Worm (Caenorhabditis elegans) whole organism, L1 larva: ENCODE measurements around the gene catp-6.

Source experiments
- C34B4.2 ChIP-seq: sonication (generic microtip); optimal IDR thresholded peaks from 2 replicates; lab custom pipeline; 2017; ENCODE audit warnings: mild to moderate bottlenecking, missing genetic modification characterization, missing compliant biosample characterization
- blmp-1 ChIP-seq: fragments of 150-350 bp; optimal IDR thresholded peaks from 2 replicates; lab custom pipeline; 2014; ENCODE audit warnings: missing biosample characterization, missing genetic modification characterization
- ceh-63 ChIP-seq: fragments of 200-800 bp; sonication (Bioruptor generic); optimal IDR thresholded peaks from 2 replicates; lab custom pipeline; 2018; ENCODE audit warnings: mild to moderate bottlenecking, missing genetic modification characterization, missing compliant biosample characterization
- ceh-8 ChIP-seq: fragments of 200-800 bp; sonication (Bioruptor generic); optimal IDR thresholded peaks from 2 replicates; lab custom pipeline; 2018; ENCODE audit warnings: mild to moderate bottlenecking, missing genetic modification characterization, moderate library complexity, missing compliant biosample characterization
- dpl-1 ChIP-seq, 3 experiments: fragments of 150-350 bp in 2 of 3; sonication (generic microtip) in 1 of 3; optimal IDR thresholded peaks; 2 replicates each; lab custom pipeline; 2014 to 2017; ENCODE audit warnings: missing biosample characterization in 3 of 3, missing genetic modification characterization in 3 of 3, missing genetic modification reagents in 3 of 3
- dsc-1 ChIP-seq: sonication (generic microtip); optimal IDR thresholded peaks from 2 replicates; lab custom pipeline; 2016; ENCODE audit warnings: mild to moderate bottlenecking, missing genetic modification characterization, missing compliant biosample characterization
- elt-2 ChIP-seq: sonication (generic microtip); optimal IDR thresholded peaks from 2 replicates; lab custom pipeline; 2016; ENCODE audit warnings: missing genetic modification characterization, mild to moderate bottlenecking, inconsistent platforms, missing compliant biosample characterization, missing genetic modification reagents
- elt-3 ChIP-seq, 6 experiments: fragments of 150-350 bp in 1 of 6; sonication (generic microtip); optimal IDR thresholded peaks; 2 replicates each; lab custom pipeline; 2017 to 2018; ENCODE audit warnings: missing biosample characterization in 6 of 6, missing genetic modification characterization in 6 of 6, inconsistent platforms in 1 of 6
- fkh-4 ChIP-seq: sonication (generic microtip); optimal IDR thresholded peaks from 2 replicates; lab custom pipeline; 2016; ENCODE audit warnings: missing compliant biosample characterization, missing genetic modification characterization, borderline replicate concordance
- lin-14 ChIP-seq: fragments of 200-800 bp; sonication (Bioruptor generic); optimal IDR thresholded peaks from 2 replicates; lab custom pipeline; 2018; ENCODE audit warnings: mild to moderate bottlenecking, missing genetic modification characterization, moderate library complexity, missing compliant biosample characterization
- lin-15B ChIP-seq: fragments of 150-350 bp; sonication (generic microtip); optimal IDR thresholded peaks from 3 replicates; lab custom pipeline; 2014; ENCODE audit warnings: missing biosample characterization, missing genetic modification characterization
- lin-35 ChIP-seq, 2 experiments: fragments of 150-350 bp; optimal IDR thresholded peaks; 2 replicates each; lab custom pipeline; 2014; ENCODE audit warnings: missing biosample characterization in 2 of 2, missing genetic modification characterization in 2 of 2, missing genetic modification reagents in 2 of 2
- lin-39 ChIP-seq: fragments of 150-350 bp; optimal IDR thresholded peaks from 2 replicates; lab custom pipeline; 2014; ENCODE audit warnings: missing biosample characterization, missing genetic modification reagents, missing genetic modification characterization
- lsy-2 ChIP-seq, 2 experiments: fragments of 150-350 bp; optimal IDR thresholded peaks; 2 replicates each; lab custom pipeline; 2014; ENCODE audit warnings: missing biosample characterization in 2 of 2, missing genetic modification characterization in 2 of 2
- mdl-1 ChIP-seq, 2 experiments: fragments of 150-350 bp; optimal IDR thresholded peaks; 2 replicates each; lab custom pipeline; 2014 to 2017; ENCODE audit warnings: missing biosample characterization in 2 of 2, missing genetic modification characterization in 2 of 2, inconsistent platforms in 1 of 2
- mef-2 ChIP-seq: fragments of 150-350 bp; optimal IDR thresholded peaks from 2 replicates; lab custom pipeline; 2014; ENCODE audit warnings: missing biosample characterization, missing genetic modification characterization
- mep-1 ChIP-seq: fragments of 150-350 bp; optimal IDR thresholded peaks from 2 replicates; lab custom pipeline; 2014; ENCODE audit warnings: missing biosample characterization, missing genetic modification characterization
- nhr-19 ChIP-seq: fragments of 200-800 bp; sonication (Bioruptor generic); conservative IDR thresholded peaks from 2 replicates; pipeline ENCODE4 v1.3.6; 2022; ENCODE audit warnings: missing genetic modification characterization, missing compliant biosample characterization
- nhr-20 ChIP-seq: sonication (generic microtip); optimal IDR thresholded peaks from 2 replicates; lab custom pipeline; 2016; ENCODE audit warnings: mild to moderate bottlenecking, missing genetic modification characterization, missing compliant biosample characterization
- nhr-28 ChIP-seq: fragments of 150-350 bp; optimal IDR thresholded peaks from 2 replicates; lab custom pipeline; 2014; ENCODE audit warnings: missing biosample characterization, missing genetic modification characterization
- nhr-71 ChIP-seq: sonication (generic microtip); optimal IDR thresholded peaks from 2 replicates; lab custom pipeline; 2016; ENCODE audit warnings: mild to moderate bottlenecking, missing genetic modification characterization, moderate library complexity, missing compliant biosample characterization
- nhr-77 ChIP-seq: fragments of 150-350 bp; optimal IDR thresholded peaks from 2 replicates; lab custom pipeline; 2014; ENCODE audit warnings: missing biosample characterization, missing genetic modification characterization
- nhr-85 ChIP-seq: sonication (generic microtip); peaks from one replicate; lab custom pipeline; 2016; ENCODE audit warnings: missing genetic modification characterization, inconsistent platforms, missing compliant biosample characterization
- pax-3 ChIP-seq: fragments of 200-800 bp; sonication (Bioruptor generic); optimal IDR thresholded peaks from 2 replicates; lab custom pipeline; 2018; ENCODE audit warnings: mild to moderate bottlenecking, missing genetic modification characterization, moderate library complexity, missing compliant biosample characterization
- pqm-1 ChIP-seq: sonication (generic microtip); optimal IDR thresholded peaks from 3 replicates; lab custom pipeline; 2017; ENCODE audit warnings: missing biosample characterization, missing genetic modification characterization
- sup-37 ChIP-seq: fragments of 200-800 bp; sonication (Bioruptor generic); optimal IDR thresholded peaks from 2 replicates; lab custom pipeline; 2018; ENCODE audit warnings: mild to moderate bottlenecking, missing genetic modification characterization, missing compliant biosample characterization
- tlp-1 ChIP-seq: fragments of 150-350 bp; optimal IDR thresholded peaks from 2 replicates; lab custom pipeline; 2014; ENCODE audit warnings: missing biosample characterization, missing genetic modification characterization
- unc-130 ChIP-seq: fragments of 150-350 bp; optimal IDR thresholded peaks from 2 replicates; lab custom pipeline; 2017; ENCODE audit warnings: missing biosample characterization, missing genetic modification characterization, inconsistent platforms
- unc-86 ChIP-seq: sonication (generic microtip); optimal IDR thresholded peaks from 2 replicates; lab custom pipeline; 2016; ENCODE audit warnings: missing genetic modification characterization, missing compliant biosample characterization
- zag-1 ChIP-seq: fragments of 150-350 bp; optimal IDR thresholded peaks from 2 replicates; lab custom pipeline; 2014; ENCODE audit warnings: missing biosample characterization, missing genetic modification characterization
- ztf-11 ChIP-seq, 2 experiments: sonication (generic microtip); optimal IDR thresholded peaks; 2 replicates each; lab custom pipeline; 2016 to 2017; ENCODE audit warnings: missing genetic modification characterization in 2 of 2, missing biosample characterization in 1 of 2, missing compliant biosample characterization in 1 of 2

The catp-6 gene

DNA sequence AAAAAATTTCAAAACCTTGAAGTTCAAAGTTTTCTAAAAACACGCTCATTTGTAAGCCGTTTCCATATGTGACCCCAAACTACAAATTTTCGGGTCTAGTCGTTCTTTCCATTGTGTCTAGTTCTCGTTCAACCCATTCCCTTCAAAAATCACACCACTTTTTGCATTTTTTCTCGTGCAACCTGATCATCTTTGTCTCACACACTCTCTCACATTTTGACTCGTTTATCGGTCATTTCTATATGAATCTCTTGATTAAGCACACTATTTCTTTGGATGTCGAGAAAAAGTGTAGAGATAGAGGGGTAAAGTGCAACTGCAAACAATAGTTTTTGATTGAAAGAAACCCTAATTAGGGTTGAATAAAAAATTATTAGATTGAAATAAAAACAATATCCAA, 20.8 kb downstream of the catp-6 start (continued):
- no peak for TF ChIP-seq sup-37 (GFP tag; lab: Kevin White, UChicago)
- no peak for TF ChIP-seq unc-86 (tag; lab: Kevin White, UChicago)
- TF ChIP-seq ceh-8 (GFP tag; lab: Kevin White, UChicago) = no peak
- TF ChIP-seq mef-2 (tag; lab: Kevin White, UChicago) = no peak
- no peak for TF ChIP-seq pax-3
- TF ChIP-seq zag-1 (tag; lab: Kevin White, UChicago) = no peak
- TF ChIP-seq nhr-19 = peak; percentile 67
- no peak for TF ChIP-seq lin-15B (tag; lab: Kevin White, UChicago)
- no peak for TF ChIP-seq lin-39 (tag; lab: Kevin White, UChicago)

DNA sequence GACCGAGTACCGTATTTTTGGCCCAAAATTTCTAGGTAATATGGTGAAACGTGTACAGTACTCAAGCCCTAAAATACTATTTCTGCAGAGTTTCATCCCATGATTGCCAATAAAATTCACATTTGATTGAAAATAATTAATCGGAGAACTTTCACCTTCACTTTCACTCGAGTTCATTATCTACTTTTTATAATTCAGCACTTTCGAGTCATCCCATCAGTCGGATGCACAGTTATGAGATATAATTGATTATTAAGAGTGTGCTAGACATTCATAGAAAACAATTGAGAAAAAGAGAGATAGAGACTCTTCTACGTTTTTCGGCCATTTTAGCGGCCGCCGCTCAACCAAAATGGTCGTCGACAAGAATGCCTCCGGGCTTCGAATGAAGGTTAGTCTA, 21.7 kb downstream of the catp-6 start, which contains the start of gene fat-3:
fat-3 (plus strand) TSS at position 313 of the 400 bp plus-strand sequence.
- TF ChIP-seq lin-14 (GFP tag; lab: Kevin White, UChicago) = peak; percentile 9
- TF ChIP-seq pqm-1 (tag; lab: Kevin White, UChicago) = no peak
- TF ChIP-seq unc-86 (tag; lab: Kevin White, UChicago) = no peak
- peak; percentile 65 for TF ChIP-seq blmp-1 (tag; lab: Kevin White, UChicago)
- TF ChIP-seq nhr-28 (tag; lab: Kevin White, UChicago) = no peak
- peak; percentile 18 for TF ChIP-seq nhr-71 (tag; lab: Kevin White, UChicago)
- TF ChIP-seq lin-35 (GFP tag; optimal IDR thresholded peaks at IDR 0.05; lab: Kevin White, UChicago) = peak in 1 of 2 experiments; percentile 3
- peak in 1 of 2 experiments; percentile 44 for TF ChIP-seq lsy-2 (tag; optimal IDR thresholded peaks at IDR 0.05; lab: Kevin White, UChicago)
- no peak for TF ChIP-seq dpl-1 (GFP tag; optimal IDR thresholded peaks at IDR 0.05; lab: Kevin White, UChicago)
- TF ChIP-seq elt-2 (tag; lab: Kevin White, UChicago) = peak; percentile 71
- peak; percentile 1 for TF ChIP-seq nhr-20 (tag; lab: Kevin White, UChicago)
- TF ChIP-seq mep-1 (tag; lab: Kevin White, UChicago) = peak; percentile 3

DNA sequence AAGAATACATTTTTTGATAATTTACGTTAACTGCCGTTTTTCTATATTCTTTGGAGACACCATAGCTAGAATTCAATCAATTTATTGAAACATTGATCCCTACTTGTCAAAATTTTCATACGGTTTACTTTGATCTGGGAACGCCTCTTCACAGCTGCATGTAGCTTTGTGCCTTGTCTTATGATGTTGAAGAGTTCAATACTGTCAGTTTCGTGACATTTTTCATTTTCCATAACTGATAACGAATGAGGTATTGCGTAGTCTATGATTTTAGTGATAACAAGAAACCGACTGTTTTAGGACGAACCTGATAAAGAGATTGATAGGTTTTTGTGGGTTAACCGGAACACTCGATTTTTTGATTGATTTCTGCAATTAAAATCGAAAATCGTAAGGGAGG, 23.0 kb downstream of the catp-6 start:
- TF ChIP-seq elt-3 (tag; optimal IDR thresholded peaks at IDR 0.05; lab: Kevin White, UChicago) (peak in 1 of 6 experiments; percentile 23), nhr-85 (tag; lab: Kevin White, UChicago) (peak; percentile 25), tlp-1 (tag; lab: Kevin White, UChicago) (peak; percentile 84), blmp-1 (tag; lab: Kevin White, UChicago) (peak; percentile 16), ceh-63 (no peak), nhr-20 (tag; lab: Kevin White, UChicago) (peak; percentile 9), elt-2 (tag; lab: Kevin White, UChicago) (peak; percentile 95), pqm-1 (tag; lab: Kevin White, UChicago) (peak; percentile 88), lin-35 (GFP tag; optimal IDR thresholded peaks at IDR 0.05; lab: Kevin White, UChicago) (peak in 1 of 2 experiments; percentile 49), fkh-4 (tag; lab: Kevin White, UChicago) (no peak), nhr-71 (tag; lab: Kevin White, UChicago) (peak; percentile 19), lin-14 (GFP tag; lab: Kevin White, UChicago) (peak; percentile 33), C34B4.2 (no peak)

DNA sequence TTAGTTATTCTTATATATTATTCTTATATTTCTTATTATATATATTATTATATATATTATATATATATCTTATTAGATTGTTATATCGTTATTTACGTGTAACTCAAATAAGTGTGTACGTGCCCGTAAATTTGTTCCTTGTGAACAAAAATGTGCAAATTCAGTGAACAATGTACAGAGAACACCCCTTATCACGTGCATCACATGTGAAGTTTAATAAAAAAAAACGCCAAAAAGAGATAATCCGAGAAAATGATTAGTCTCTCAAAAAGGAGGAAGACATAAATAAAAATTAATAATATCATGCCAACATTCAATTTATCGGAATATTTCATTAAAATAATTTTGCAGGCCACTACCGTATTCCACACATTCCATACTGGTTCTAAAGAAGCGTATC, 24.7 kb downstream of the catp-6 start:
- TF ChIP-seq dsc-1 (tag; lab: Kevin White, UChicago) (peak; percentile 42), ceh-63 (no peak), elt-2 (tag; lab: Kevin White, UChicago) (peak; percentile 40), nhr-19 (0 out of 2 replicates have a peak, but pooled peaks have one; percentile 9)

DNA sequence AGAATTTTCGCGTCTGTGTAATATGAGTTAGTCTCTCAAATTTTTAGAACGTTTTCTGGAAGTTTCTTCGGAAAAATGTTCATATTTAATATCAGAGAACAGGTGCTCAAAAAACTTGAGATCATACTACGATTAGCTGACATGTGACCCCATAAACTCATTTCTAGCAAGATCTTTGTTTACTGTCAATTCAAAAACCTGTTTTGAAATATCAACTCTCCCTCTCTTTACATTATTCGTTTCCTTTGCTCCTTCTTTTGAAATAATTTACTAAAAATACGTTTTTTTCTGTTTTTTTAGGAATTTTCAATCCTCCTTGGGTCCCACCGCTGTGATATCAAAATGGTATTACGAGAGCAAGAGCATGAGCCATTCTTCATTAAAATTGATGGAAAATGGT, 25.3 kb downstream of the catp-6 start, which contains the start of gene fat-4:
fat-4 (plus strand) TSS at position 301 of the 400 bp plus-strand sequence.
- no peak for TF ChIP-seq mdl-1 (tag; optimal IDR thresholded peaks at IDR 0.05; lab: Kevin White, UChicago)
- no peak for TF ChIP-seq lin-39 (tag; lab: Kevin White, UChicago)
- no peak for TF ChIP-seq unc-130
- no peak for TF ChIP-seq elt-2 (tag; lab: Kevin White, UChicago)
- TF ChIP-seq nhr-77 (tag; lab: Kevin White, UChicago) = no peak
- no peak for TF ChIP-seq ztf-11 (tag; optimal IDR thresholded peaks at IDR 0.05; lab: Kevin White, UChicago)
